Fruit fly (Drosophila melanogaster) whole organism, embryonic: Measurements from ENCODE around the gene CG43085.

Experiments
- Atf-2 ChIP-seq: fragments of 200-800 bp; sonication (Bioruptor generic); optimal IDR thresholded peaks from 2 replicates; lab custom pipeline; 2016; ENCODE audit warnings: missing biosample characterization, missing genetic modification characterization
- Blimp-1 ChIP-seq: fragments of 200-800 bp; sonication (Bioruptor generic); optimal IDR thresholded peaks from 3 replicates; lab custom pipeline; 2018; ENCODE audit warnings: missing biosample characterization, missing genetic modification characterization, mild to moderate bottlenecking, moderate library complexity, missing genetic modification reagents
- CG1024 ChIP-seq: fragments of 200-800 bp; sonication (Bioruptor generic); IDR thresholded peaks from 2 replicates; pipeline ENCODE4 v1.3.6; 2022; ENCODE audit warnings: missing biosample characterization, missing genetic modification characterization
- CG11504 ChIP-seq: fragments of 200-800 bp; sonication (Bioruptor generic); optimal IDR thresholded peaks from 3 replicates; lab custom pipeline; 2019; ENCODE audit warnings: missing biosample characterization, mild to moderate bottlenecking, missing genetic modification characterization, moderate library complexity
- CG11560 ChIP-seq: fragments of 200-800 bp; sonication (Bioruptor generic); IDR thresholded peaks from 3 replicates; pipeline ENCODE4 v1.3.6; 2022; ENCODE audit warnings: missing biosample characterization, missing genetic modification characterization
- CG12155 ChIP-seq: fragments of 200-800 bp; sonication (Bioruptor generic); optimal IDR thresholded peaks from 3 replicates; lab custom pipeline; 2016; ENCODE audit warnings: missing biosample characterization, missing genetic modification characterization
- CG12391 ChIP-seq: fragments of 200-800 bp; sonication (Bioruptor generic); optimal IDR thresholded peaks from 3 replicates; lab custom pipeline; 2018; ENCODE audit warnings: missing biosample characterization, mild to moderate bottlenecking, missing genetic modification characterization, moderate library complexity
- CG14050 ChIP-seq: fragments of 200-800 bp; sonication (Bioruptor generic); IDR thresholded peaks from 3 replicates; pipeline ENCODE4 v1.3.6; 2022; ENCODE audit warnings: missing biosample characterization, missing genetic modification characterization
- CG15479 ChIP-seq: fragments of 200-800 bp; sonication (Bioruptor generic); optimal IDR thresholded peaks from 3 replicates; lab custom pipeline; 2019; ENCODE audit warnings: missing biosample characterization, mild to moderate bottlenecking, missing genetic modification characterization, moderate library complexity
- CG17912 ChIP-seq: fragments of 200-800 bp; sonication (Bioruptor generic); optimal IDR thresholded peaks from 2 replicates; lab custom pipeline; 2018; ENCODE audit warnings: missing biosample characterization, mild to moderate bottlenecking, missing genetic modification characterization
- CG1792 ChIP-seq: fragments of 200-800 bp; sonication (Bioruptor generic); optimal IDR thresholded peaks from 2 replicates; lab custom pipeline; 2016; ENCODE audit warnings: missing biosample characterization, missing genetic modification characterization
- CG2116 ChIP-seq: fragments of 200-800 bp; sonication (Bioruptor generic); optimal IDR thresholded peaks from 3 replicates; lab custom pipeline; 2018; ENCODE audit warnings: missing biosample characterization, mild to moderate bottlenecking, missing genetic modification characterization
- CG2202 ChIP-seq: fragments of 200-800 bp; sonication (Bioruptor generic); optimal IDR thresholded peaks from 2 replicates; lab custom pipeline; 2018; ENCODE audit warnings: missing biosample characterization, mild to moderate bottlenecking, missing genetic modification characterization
- CG34224 ChIP-seq: fragments of 200-800 bp; sonication (Bioruptor generic); IDR thresholded peaks from 3 replicates; pipeline ENCODE4 v1.3.6; 2022; ENCODE audit warnings: missing biosample characterization, missing genetic modification characterization; ENCODE audit not compliant: partially characterized antibody
- CG34422 ChIP-seq: fragments of 200-800 bp; sonication (Bioruptor generic); IDR thresholded peaks from 3 replicates; pipeline ENCODE4 v1.3.6; 2022; ENCODE audit warnings: missing biosample characterization, missing genetic modification characterization
- CG3726 ChIP-seq: fragments of 200-800 bp; sonication (Bioruptor generic); IDR thresholded peaks from 3 replicates; pipeline ENCODE4, ENCODE4 v1.3.6; 2022; ENCODE audit warnings: missing biosample characterization, missing genetic modification characterization
- CG4360 ChIP-seq: fragments of 200-800 bp; sonication (Bioruptor generic); IDR thresholded peaks from 2 replicates; pipeline ENCODE4 v1.3.6; 2022; ENCODE audit warnings: missing biosample characterization, missing genetic modification characterization
- CG6791 ChIP-seq: fragments of 200-800 bp; sonication (Bioruptor generic); IDR thresholded peaks from 3 replicates; pipeline ENCODE4 v1.3.6; 2022; ENCODE audit warnings: missing biosample characterization, missing genetic modification characterization; ENCODE audit not compliant: partially characterized antibody
- CG6813 ChIP-seq: fragments of 200-800 bp; sonication (Bioruptor generic); optimal IDR thresholded peaks from 2 replicates; lab custom pipeline; 2017; ENCODE audit warnings: missing biosample characterization, missing genetic modification characterization, mild to moderate bottlenecking, moderate library complexity, missing genetic modification reagents
- CG9817 ChIP-seq: fragments of 200-800 bp; sonication (Bioruptor generic); optimal IDR thresholded peaks from 2 replicates; lab custom pipeline; 2018; ENCODE audit warnings: missing biosample characterization, mild to moderate bottlenecking, missing genetic modification characterization, moderate library complexity
- Doc2 ChIP-seq: fragments of 200-800 bp; sonication (Bioruptor generic); IDR thresholded peaks from 2 replicates; pipeline ENCODE4 v1.3.6; 2022; ENCODE audit warnings: missing biosample characterization, missing genetic modification characterization
- Eip74EF ChIP-seq, 2 experiments: fragments of 200-800 bp in 1 of 2; fragments of >200 bp in 1 of 2; sonication (Bioruptor generic) in 1 of 2; optimal IDR thresholded peaks; 2 replicates each; lab custom pipeline; 2017 to 2019; ENCODE audit warnings: missing biosample characterization in 2 of 2, missing genetic modification characterization in 2 of 2, mild to moderate bottlenecking in 1 of 2, moderate library complexity in 1 of 2
- Ets65A ChIP-seq: fragments of 200-800 bp; sonication (Bioruptor generic); peaks from one replicate; lab custom pipeline; 2016; ENCODE audit warnings: missing biosample characterization, missing genetic modification characterization
- HmgZ ChIP-seq: fragments of 200-800 bp; sonication (Bioruptor generic); optimal IDR thresholded peaks from 2 replicates; lab custom pipeline; 2018; ENCODE audit warnings: missing biosample characterization, mild to moderate bottlenecking, missing genetic modification characterization
- Hmr ChIP-seq: fragments of 200-800 bp; sonication (Bioruptor generic); optimal IDR thresholded peaks from 3 replicates; lab custom pipeline; 2017; ENCODE audit warnings: mild to moderate bottlenecking, missing biosample characterization, missing genetic modification reagents, missing genetic modification characterization
- Hr3 ChIP-seq: fragments of 200-800 bp; sonication (Bioruptor generic); optimal IDR thresholded peaks from 3 replicates; lab custom pipeline; 2016; ENCODE audit warnings: missing biosample characterization, missing genetic modification characterization
- NFAT ChIP-seq: fragments of 200-800 bp; sonication (Bioruptor generic); IDR thresholded peaks from 2 replicates; pipeline ENCODE4 v1.3.6; 2022; ENCODE audit warnings: missing biosample characterization, missing genetic modification characterization
- Oaz ChIP-seq: fragments of 200-800 bp; sonication (Bioruptor generic); IDR thresholded peaks from 2 replicates; pipeline ENCODE4 v1.3.6; 2022; ENCODE audit warnings: missing biosample characterization, missing genetic modification characterization
- Ravus ChIP-seq: fragments of 200-800 bp; sonication (Bioruptor generic); IDR thresholded peaks from 2 replicates; pipeline ENCODE4 v1.3.6; 2022; ENCODE audit warnings: missing biosample characterization, missing genetic modification characterization
- Sox100B ChIP-seq: fragments of 200-800 bp; sonication (Bioruptor generic); optimal IDR thresholded peaks from 3 replicates; lab custom pipeline; 2018; ENCODE audit warnings: missing biosample characterization, mild to moderate bottlenecking, missing genetic modification characterization
- Trl ChIP-seq, 3 experiments: fragments of >200 bp in 2 of 3; fragments of 200-800 bp in 1 of 3; sonication (Bioruptor generic) in 1 of 3; optimal IDR thresholded peaks; 2 replicates in 1 of 3; 3 replicates in 2 of 3; lab custom pipeline; 2016 to 2017; ENCODE audit warnings: missing biosample characterization in 1 of 3, missing genetic modification characterization in 1 of 3
- amos ChIP-seq: fragments of 200-800 bp; sonication (Bioruptor generic); IDR thresholded peaks from 2 replicates; pipeline ENCODE4 v1.3.6; 2022; ENCODE audit warnings: missing biosample characterization, missing genetic modification characterization; ENCODE audit not compliant: partially characterized antibody
- btn ChIP-seq: fragments of 200-800 bp; sonication (Bioruptor generic); optimal IDR thresholded peaks from 2 replicates; lab custom pipeline; 2016; ENCODE audit warnings: missing biosample characterization, missing genetic modification characterization
- cas ChIP-seq: fragments of 200-800 bp; sonication (Bioruptor generic); IDR thresholded peaks from 2 replicates; pipeline ENCODE4 v1.3.6; 2022; ENCODE audit warnings: missing biosample characterization, missing genetic modification characterization
- dati ChIP-seq: fragments of 200-800 bp; sonication (Bioruptor generic); IDR thresholded peaks from 2 replicates; pipeline ENCODE4 v1.3.6; 2022; ENCODE audit warnings: missing biosample characterization, missing genetic modification characterization
- grn ChIP-seq: fragments of 200-800 bp; sonication (Bioruptor generic); optimal IDR thresholded peaks from 3 replicates; lab custom pipeline; 2017; ENCODE audit warnings: missing biosample characterization, missing genetic modification characterization
- ham ChIP-seq: fragments of 200-800 bp; sonication (Bioruptor generic); IDR thresholded peaks from 2 replicates; pipeline ENCODE4 v1.3.6; 2022; ENCODE audit warnings: missing biosample characterization, missing genetic modification characterization
- hth ChIP-seq: fragments of >200 bp; optimal IDR thresholded peaks from 2 replicates; lab custom pipeline; 2017; ENCODE audit warnings: inconsistent platforms
- jumu ChIP-seq: fragments of 200-800 bp; sonication (Bioruptor generic); optimal IDR thresholded peaks from 3 replicates; lab custom pipeline; 2016; ENCODE audit warnings: missing biosample characterization, missing genetic modification characterization
- mld ChIP-seq: fragments of 200-800 bp; sonication (Bioruptor generic); IDR thresholded peaks from 3 replicates; pipeline ENCODE4 v1.3.6; 2022; ENCODE audit warnings: missing biosample characterization, missing genetic modification characterization; ENCODE audit not compliant: partially characterized antibody
- nerfin-1 ChIP-seq: fragments of 200-800 bp; sonication (Bioruptor generic); optimal IDR thresholded peaks from 3 replicates; lab custom pipeline; 2019; ENCODE audit warnings: missing biosample characterization, mild to moderate bottlenecking, missing genetic modification characterization, moderate library complexity
- onecut ChIP-seq: fragments of 200-800 bp; sonication (Bioruptor generic); IDR thresholded peaks from 2 replicates; pipeline ENCODE4 v1.3.6; 2022; ENCODE audit warnings: missing biosample characterization, missing genetic modification characterization
- repo ChIP-seq: fragments of 200-800 bp; sonication (Bioruptor generic); optimal IDR thresholded peaks from 2 replicates; lab custom pipeline; 2016; ENCODE audit warnings: missing biosample characterization, missing genetic modification characterization
- shn ChIP-seq: fragments of 200-800 bp; sonication (Bioruptor generic); optimal IDR thresholded peaks from 3 replicates; lab custom pipeline; 2016; ENCODE audit warnings: missing biosample characterization, missing genetic modification characterization
- sna ChIP-seq: fragments of 200-800 bp; sonication (Bioruptor generic); IDR thresholded peaks from 2 replicates; pipeline ENCODE4 v1.3.6; 2022; ENCODE audit warnings: missing biosample characterization, missing genetic modification characterization; ENCODE audit not compliant: partially characterized antibody
- toy ChIP-seq: fragments of 200-800 bp; sonication (Bioruptor generic); IDR thresholded peaks from 2 replicates; pipeline ENCODE4 v1.3.6; 2022; ENCODE audit warnings: missing biosample characterization, missing genetic modification characterization
- vvl ChIP-seq: fragments of 200-800 bp; sonication (Bioruptor generic); IDR thresholded peaks from 2 replicates; pipeline ENCODE4 v1.3.6; 2022; ENCODE audit warnings: missing biosample characterization, missing genetic modification characterization
- yki ChIP-seq: fragments of >200 bp; optimal IDR thresholded peaks from 3 replicates; lab custom pipeline; 2018
- z ChIP-seq: fragments of 200-800 bp; sonication (Bioruptor generic); IDR thresholded peaks from 3 replicates; pipeline ENCODE4 v1.3.6; 2022; ENCODE audit warnings: missing biosample characterization, missing genetic modification characterization

CG43085 gene

dm6 chr3L:17644906-17645244 is 1.7 kb downstream of the CG43085 start, which contains the start of gene Pep (continued):
- TF ChIP-seq CG9817 (tag; lab: Kevin White, UChicago) (no peak), Hr3 (peak; percentile 13), repo (no peak), CG12391 (peak; percentile 52), CG11560 (no peak), btn (no peak), Ravus (no peak), cas (GFP tag; lab: Robert Waterston, UW) (no peak), Trl (optimal IDR thresholded peaks at IDR 0.05; lab: Kevin White, UChicago) (no peak), Trl (GFP tag; optimal IDR thresholded peaks at IDR 0.05; lab: Kevin White, UChicago) (peak; percentile 40), HmgZ (tag; lab: Kevin White, UChicago) (peak; percentile 79), NFAT (no peak), dati (GFP tag; lab: Robert Waterston, UW) (no peak), CG1024 (GFP tag; lab: Robert Waterston, UW) (no peak; the same call in 1 of the 2 replicates), Doc2 (GFP tag; lab: Robert Waterston, UW) (no peak), nerfin-1 (tag; lab: Kevin White, UChicago) (no peak), Hmr (GFP tag; lab: Kevin White, UChicago) (peak; percentile 38), CG34422 (GFP tag; lab: Robert Waterston, UW) (peak; percentile 63), CG14050 (GFP tag; lab: Robert Waterston, UW) (no peak), shn (GFP tag; lab: Kevin White, UChicago) (peak; percentile 20), CG11504 (no peak), Atf-2 (GFP tag; lab: Kevin White, UChicago) (peak; percentile 8), z (GFP tag; lab: Robert Waterston, UW) (no peak), yki (lab: Kevin White, UChicago) (no peak)

- TF ChIP-seq vvl (GFP tag; lab: Robert Waterston, UW) (peak; percentile 78), ham (GFP tag; lab: Robert Waterston, UW) (no peak), CG17912 (no peak), CG6791 (0 out of 3 replicates have a peak, but pooled peaks have one; percentile 40), CG6813 (GFP tag; lab: Kevin White, UChicago) (no peak), amos (GFP tag; lab: Robert Waterston, UW) (peak; percentile 43; the same call in 1 of the 2 replicates), Oaz (GFP tag; lab: Robert Waterston, UW) (no peak), CG2116 (GFP tag; lab: Kevin White, UChicago) (no peak), Eip74EF (GFP tag; optimal IDR thresholded peaks at IDR 0.05; lab: Kevin White, UChicago) (peak in 1 of 2 experiments; percentile 57), Sox100B (GFP tag; lab: Kevin White, UChicago) (no peak), onecut (GFP tag; lab: Robert Waterston, UW) (peak; percentile 93), CG15479 (GFP tag; lab: Kevin White, UChicago) (peak; percentile 76), CG34224 (GFP tag; lab: Robert Waterston, UW) (0 out of 3 replicates have a peak, but pooled peaks have one; percentile 9), toy (GFP tag; lab: Robert Waterston, UW) (no peak), Ets65A (GFP tag; lab: Kevin White, UChicago) (peak; percentile 69), Blimp-1 (GFP tag; lab: Kevin White, UChicago) (no peak), CG12155 (no peak), CG4360 (GFP tag; lab: Robert Waterston, UW) (0 out of 2 replicates have a peak, but pooled peaks have one; percentile 35), hth (lab: Kevin White, UChicago) (no peak), mld (GFP tag; lab: Robert Waterston, UW) (no peak), CG34422 (GFP tag; lab: Robert Waterston, UW) (peak; percentile 82; the same call in 1 of the 3 replicates), CG1792 (GFP tag; lab: Kevin White, UChicago) (no peak), grn (GFP tag; lab: Kevin White, UChicago) (peak; percentile 65), sna (GFP tag; lab: Robert Waterston, UW) (0 out of 2 replicates have a peak, but pooled peaks have one; percentile 8), CG2202 (no peak), jumu (no peak), CG3726 (GFP tag; lab: Robert Waterston, UW) (no peak)
These were observed 2.3 kb downstream of the CG43085 start for dm6 chr3L:17643985-17644905.
